Worm (Caenorhabditis elegans): Measurements from ENCODE around the gene ndab-1.

- TF ChIP-seq skn-1 (tag; optimal IDR thresholded peaks at IDR 0.05) (no peak), mdl-1 (tag; optimal IDR thresholded peaks at IDR 0.05) (no peak)
Measured at ce11 chrIII:11947527-11947926, 32.0 kb upstream of the ndab-1 start.

Data from whole organism, L2 larva.